Fruit fly (Drosophila melanogaster) whole organism, prepupa: ENCODE data around the gene raptor.

Source experiments
- CG10669 ChIP-seq: fragments of 200-800 bp; sonication (Bioruptor generic); optimal IDR thresholded peaks from 3 replicates; lab custom pipeline; 2018; ENCODE audit warnings: missing biosample characterization, mild to moderate bottlenecking, missing genetic modification characterization, moderate library complexity
- CG11762 ChIP-seq: fragments of 200-800 bp; sonication (Bioruptor generic); optimal IDR thresholded peaks from 3 replicates; lab custom pipeline; 2016; ENCODE audit warnings: missing biosample characterization, missing genetic modification characterization; ENCODE audit not compliant: insufficient read depth
- CG15336 ChIP-seq: fragments of 200-800 bp; sonication (Bioruptor generic); IDR thresholded peaks from 2 replicates; pipeline ENCODE4 v1.3.6; 2022; ENCODE audit warnings: missing biosample characterization, missing genetic modification characterization
- CG16779 ChIP-seq: fragments of 200-800 bp; sonication (Bioruptor generic); optimal IDR thresholded peaks from 3 replicates; lab custom pipeline; 2017; ENCODE audit warnings: missing biosample characterization, mild to moderate bottlenecking, missing genetic modification characterization
- CG3032 ChIP-seq: fragments of 200-800 bp; optimal IDR thresholded peaks from 2 replicates; lab custom pipeline; 2019; ENCODE audit warnings: missing biosample characterization, mild to moderate bottlenecking, missing genetic modification characterization, moderate library complexity
- CG32006 ChIP-seq: fragments of 200-800 bp; sonication (Bioruptor generic); optimal IDR thresholded peaks from 3 replicates; lab custom pipeline; 2017; ENCODE audit warnings: missing biosample characterization, mild to moderate bottlenecking, missing genetic modification characterization
- CG4318 ChIP-seq: fragments of 200-800 bp; sonication (Bioruptor generic); optimal IDR thresholded peaks from 3 replicates; lab custom pipeline; 2017; ENCODE audit warnings: missing biosample characterization, mild to moderate bottlenecking, missing genetic modification characterization
- CG6163 ChIP-seq: fragments of 200-800 bp; sonication (Bioruptor generic); IDR thresholded peaks from 3 replicates; pipeline ENCODE4 v1.3.6; 2022; ENCODE audit warnings: missing biosample characterization, missing genetic modification characterization
- CG6276 ChIP-seq: fragments of 200-800 bp; sonication (Bioruptor generic); optimal IDR thresholded peaks from 2 replicates; lab custom pipeline; 2017; ENCODE audit warnings: missing biosample characterization, mild to moderate bottlenecking, missing genetic modification characterization
- CG6808 ChIP-seq: fragments of 200-800 bp; sonication (Bioruptor generic); optimal IDR thresholded peaks from 3 replicates; lab custom pipeline; 2017; ENCODE audit warnings: missing biosample characterization, missing genetic modification characterization, mild to moderate bottlenecking, moderate library complexity, missing genetic modification reagents
- CG6854 ChIP-seq: fragments of 200-800 bp; sonication (Bioruptor generic); optimal IDR thresholded peaks from 2 replicates; lab custom pipeline; 2017; ENCODE audit warnings: missing biosample characterization, mild to moderate bottlenecking, missing genetic modification characterization
- CG8119 ChIP-seq: fragments of 200-800 bp; sonication (Bioruptor generic); IDR thresholded peaks from 3 replicates; pipeline ENCODE4 v1.3.6; 2022; ENCODE audit warnings: missing biosample characterization, missing genetic modification characterization
- CG8632 ChIP-seq: fragments of 200-800 bp; sonication (Bioruptor generic); optimal IDR thresholded peaks from 3 replicates; lab custom pipeline; 2016; ENCODE audit warnings: missing biosample characterization, missing genetic modification characterization
- Eip78C ChIP-seq: fragments of 200-800 bp; sonication (Bioruptor generic); peaks from one replicate; lab custom pipeline; 2016; ENCODE audit warnings: missing biosample characterization, missing genetic modification characterization
- Eip93F ChIP-seq: fragments of 200-800 bp; sonication (Bioruptor generic); optimal IDR thresholded peaks from 2 replicates; lab custom pipeline; 2016; ENCODE audit warnings: missing biosample characterization, mild to moderate bottlenecking, missing genetic modification characterization
- Ets21C ChIP-seq: fragments of 200-800 bp; sonication (Bioruptor generic); optimal IDR thresholded peaks from 3 replicates; lab custom pipeline; 2016; ENCODE audit warnings: missing biosample characterization, missing genetic modification characterization
- Gug ChIP-seq: fragments of 200-800 bp; sonication (Bioruptor generic); IDR thresholded peaks from 2 replicates; pipeline ENCODE4 v1.3.6; 2022; ENCODE audit warnings: missing biosample characterization, missing genetic modification characterization
- Hr38 ChIP-seq: sonication (Bioruptor generic); optimal IDR thresholded peaks from 2 replicates; lab custom pipeline; 2016; ENCODE audit warnings: missing biosample characterization, missing genetic modification characterization
- Hr39 ChIP-seq: fragments of 200-800 bp; sonication (Bioruptor generic); optimal IDR thresholded peaks from 2 replicates; lab custom pipeline; 2016; ENCODE audit warnings: missing biosample characterization, missing genetic modification characterization
- Lpt ChIP-seq: fragments of 200-800 bp; sonication (Bioruptor generic); optimal IDR thresholded peaks from 3 replicates; lab custom pipeline; 2016; ENCODE audit warnings: missing biosample characterization, missing genetic modification characterization
- OdsH ChIP-seq: fragments of 200-800 bp; sonication (Bioruptor generic); optimal IDR thresholded peaks from 3 replicates; lab custom pipeline; 2016; ENCODE audit warnings: missing biosample characterization, missing genetic modification characterization
- Sox14 ChIP-seq: fragments of 200-800 bp; sonication (Bioruptor generic); optimal IDR thresholded peaks from 3 replicates; lab custom pipeline; 2016; ENCODE audit warnings: missing biosample characterization, missing genetic modification characterization
- cyc ChIP-seq: fragments of 200-800 bp; sonication (Bioruptor generic); optimal IDR thresholded peaks from 3 replicates; lab custom pipeline; 2016; ENCODE audit warnings: missing biosample characterization, missing genetic modification characterization
- dac ChIP-seq: fragments of 200-800 bp; sonication (Bioruptor generic); optimal IDR thresholded peaks from 2 replicates; lab custom pipeline; 2017; ENCODE audit warnings: missing biosample characterization, mild to moderate bottlenecking, missing genetic modification characterization
- dsx ChIP-seq: fragments of 200-800 bp; optimal IDR thresholded peaks from 3 replicates; lab custom pipeline; 2019; ENCODE audit warnings: missing biosample characterization, mild to moderate bottlenecking, missing genetic modification characterization, moderate library complexity; ENCODE audit not compliant: poor library complexity, severe bottlenecking
- eg ChIP-seq: fragments of 200-800 bp; sonication (Bioruptor generic); IDR thresholded peaks from 3 replicates; pipeline ENCODE4 v1.3.6; 2022; ENCODE audit warnings: missing biosample characterization, missing genetic modification characterization
- fd85E ChIP-seq: fragments of 200-800 bp; sonication (Bioruptor generic); optimal IDR thresholded peaks from 3 replicates; lab custom pipeline; 2016; ENCODE audit warnings: missing biosample characterization, missing genetic modification characterization
- lz ChIP-seq: fragments of 200-800 bp; sonication (Bioruptor generic); optimal IDR thresholded peaks from 3 replicates; lab custom pipeline; 2016; ENCODE audit warnings: missing biosample characterization, missing genetic modification characterization
- salr ChIP-seq, 2 experiments: fragments of 200-800 bp; sonication (Bioruptor generic); optimal IDR thresholded peaks; 3 replicates each; lab custom pipeline; 2016 to 2018; ENCODE audit warnings: missing biosample characterization in 2 of 2, missing genetic modification characterization in 2 of 2, mild to moderate bottlenecking in 1 of 2
- svp ChIP-seq: fragments of 200-800 bp; sonication (Bioruptor generic); peaks from one replicate; lab custom pipeline; 2016; ENCODE audit warnings: missing biosample characterization, missing genetic modification characterization
- topi ChIP-seq: fragments of 200-800 bp; sonication (Bioruptor generic); optimal IDR thresholded peaks from 3 replicates; lab custom pipeline; 2016; ENCODE audit warnings: missing biosample characterization, missing genetic modification characterization
- vri ChIP-seq: fragments of 200-800 bp; sonication (Bioruptor generic); optimal IDR thresholded peaks from 3 replicates; lab custom pipeline; 2016; ENCODE audit warnings: missing biosample characterization, mild to moderate bottlenecking, missing genetic modification characterization

Gene raptor

DNA sequence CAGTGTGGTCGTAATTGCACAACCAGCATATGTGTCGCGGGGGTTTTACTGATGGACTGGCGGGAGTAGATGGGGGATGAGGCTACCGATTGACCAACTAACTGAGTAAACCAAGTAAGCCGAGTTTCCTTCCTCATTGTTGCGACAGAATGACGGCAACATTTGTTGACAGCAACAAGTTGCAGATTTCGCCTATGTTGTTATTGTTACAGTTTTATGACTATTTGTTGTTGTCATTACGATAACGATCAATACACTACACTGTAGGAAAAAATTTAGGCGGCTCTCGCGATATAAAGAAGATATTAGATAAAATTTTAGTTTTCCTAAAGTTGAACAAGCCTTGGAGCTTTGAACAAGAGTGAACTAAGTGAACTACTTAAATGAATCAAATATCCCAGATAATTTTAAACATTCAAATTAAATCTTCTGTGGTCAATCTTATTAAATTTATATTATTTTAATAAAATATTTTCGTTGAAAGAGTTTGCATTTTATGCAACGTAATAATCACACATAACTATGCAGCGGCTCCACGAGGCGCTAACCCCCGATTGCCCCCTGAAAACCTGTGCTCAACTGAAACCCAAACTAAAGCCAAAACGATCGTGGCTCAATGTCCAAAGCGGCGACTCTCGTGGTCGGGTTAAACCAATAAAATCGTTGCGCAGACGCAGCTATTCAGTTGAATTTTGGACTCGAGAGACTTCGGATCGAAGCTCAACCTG lies 22.6 kb downstream of the raptor start, which contains the start of gene CG5928:
Gene CG5928 (plus strand): TSS at position 678 of the 728 bp plus-strand sequence.
- peak in 1 of 2 experiments; percentile 23 for TF ChIP-seq salr (GFP tag; optimal IDR thresholded peaks at IDR 0.05; lab: Kevin White, UChicago)
- no peak for TF ChIP-seq CG11762 (GFP tag; lab: Kevin White, UChicago)
- peak; percentile 41 for TF ChIP-seq Eip78C
- TF ChIP-seq CG8119: peak; percentile 54; the same call in 2 of the 3 replicates
- TF ChIP-seq CG6163 (GFP tag; lab: Robert Waterston, UW): peak; percentile 32; the same call in 2 of the 3 replicates
- TF ChIP-seq CG32006 (GFP tag; lab: Kevin White, UChicago): peak; percentile 60
- TF ChIP-seq eg: peak; percentile 32; the same call in 1 of the 3 replicates
- TF ChIP-seq CG8632: no peak
- no peak for TF ChIP-seq svp
- no peak for TF ChIP-seq dac (GFP tag; lab: Kevin White, UChicago)
- no peak for TF ChIP-seq Hr38
- TF ChIP-seq CG10669 (GFP tag; lab: Kevin White, UChicago): no peak
- no peak for TF ChIP-seq topi
- TF ChIP-seq CG15336 (GFP tag; lab: Robert Waterston, UW): peak; percentile 26; the same call in 1 of the 2 replicates
- TF ChIP-seq CG16779: no peak
- TF ChIP-seq CG6276 (GFP tag; lab: Kevin White, UChicago): peak; percentile 60
- peak; percentile 18 for TF ChIP-seq CG4318 (GFP tag; lab: Kevin White, UChicago)
- TF ChIP-seq lz (GFP tag; lab: Kevin White, UChicago): no peak
- peak; percentile 1 for TF ChIP-seq OdsH (GFP tag; lab: Kevin White, UChicago)

- no peak for TF ChIP-seq Ets21C
- no peak for TF ChIP-seq eg
- TF ChIP-seq Lpt: no peak
Observed at dm6 chrX:6066316-6066715, 23.7 kb downstream of the raptor start, which contains the start of gene CG43115. Gene CG43115 (minus strand): TSS chrX:6066416.

DNA sequence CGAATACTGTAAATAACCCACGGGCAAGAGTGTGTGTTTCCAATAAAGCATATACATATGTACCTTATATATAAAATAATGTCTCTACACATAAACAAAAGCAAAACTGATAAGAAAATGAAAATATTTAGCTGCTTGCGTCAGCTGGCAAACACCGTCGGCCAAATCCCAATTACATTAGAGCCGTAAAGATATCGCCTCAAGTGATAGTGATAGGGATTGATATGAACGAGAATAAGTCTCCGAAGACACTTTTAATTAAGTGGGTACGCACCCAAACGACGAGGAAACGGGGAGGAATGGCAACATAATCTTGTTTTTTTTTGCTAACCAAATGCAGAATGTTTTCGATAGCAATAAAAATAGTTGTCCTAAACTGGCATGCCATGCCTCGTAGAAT lies 25.5 kb downstream of the raptor start:
- TF ChIP-seq CG6854 (GFP tag; lab: Kevin White, UChicago): no peak
- peak; percentile 21 for TF ChIP-seq vri (GFP tag; lab: Kevin White, UChicago)
- TF ChIP-seq lz (GFP tag; lab: Kevin White, UChicago): no peak

DNA sequence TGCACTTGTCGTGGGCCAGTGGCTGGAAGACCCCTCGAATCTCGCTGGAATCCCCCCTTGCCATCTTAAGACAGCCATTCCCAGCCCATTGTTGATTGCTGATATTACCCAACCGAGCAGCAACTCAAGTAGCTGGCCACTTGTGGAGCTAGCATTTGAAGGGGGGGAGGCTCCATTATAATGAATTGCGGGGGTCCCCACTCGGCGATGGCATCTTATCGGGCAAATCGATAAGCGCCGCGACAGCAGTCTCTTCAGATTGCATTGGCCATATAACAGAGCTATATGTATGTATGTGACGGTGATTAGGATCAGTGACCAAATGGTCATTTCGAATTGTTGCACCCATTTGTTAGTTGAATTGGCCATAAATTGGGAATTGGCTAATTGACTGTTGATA lies 27.8 kb downstream of the raptor start:
- TF ChIP-seq svp: no peak
- no peak for TF ChIP-seq Gug
- no peak for TF ChIP-seq CG15336 (GFP tag; lab: Robert Waterston, UW)
- no peak for TF ChIP-seq Ets21C
- TF ChIP-seq Eip93F: no peak
- no peak for TF ChIP-seq dsx (GFP tag; lab: Kevin White, UChicago)
- TF ChIP-seq Eip78C: no peak
- no peak for TF ChIP-seq cyc (GFP tag; lab: Kevin White, UChicago)
- peak; percentile 12 for TF ChIP-seq Sox14
- no peak for TF ChIP-seq CG32006 (GFP tag; lab: Kevin White, UChicago)
- no peak for TF ChIP-seq CG10669 (GFP tag; lab: Kevin White, UChicago)
- TF ChIP-seq salr (GFP tag; optimal IDR thresholded peaks at IDR 0.05; lab: Kevin White, UChicago): no peak
- TF ChIP-seq Hr39 (GFP tag; lab: Kevin White, UChicago): no peak
- peak; percentile 98 for TF ChIP-seq vri (GFP tag; lab: Kevin White, UChicago)
- TF ChIP-seq fd85E (GFP tag; lab: Kevin White, UChicago): no peak
- TF ChIP-seq CG3032: no peak
- TF ChIP-seq CG6808 (GFP tag; lab: Kevin White, UChicago): no peak
- TF ChIP-seq Hr38: no peak
- TF ChIP-seq, all 60 proteins: peak for 2
